Worm (Caenorhabditis elegans) whole organism, L2 larva: ENCODE measurements around the gene rfc-3.

ENCODE experiments used
- C34F6.9 ChIP-seq: fragments of 150-350 bp; optimal IDR thresholded peaks from 2 replicates; lab custom pipeline; 2014; ENCODE audit warnings: missing biosample characterization, missing genetic modification characterization
- F13H6.1 ChIP-seq: sonication (generic microtip); optimal IDR thresholded peaks from 2 replicates; lab custom pipeline; 2016; ENCODE audit warnings: missing genetic modification characterization, missing compliant biosample characterization
- R02D3.7 ChIP-seq: fragments of 150-350 bp; optimal IDR thresholded peaks from 2 replicates; lab custom pipeline; 2014; ENCODE audit warnings: missing biosample characterization, missing genetic modification characterization
- Y55F3AM.14 ChIP-seq: fragments of 200-800 bp; sonication (Bioruptor generic); optimal IDR thresholded peaks from 2 replicates; lab custom pipeline; 2018; ENCODE audit warnings: mild to moderate bottlenecking, missing genetic modification characterization, missing compliant biosample characterization
- ZK546.5 ChIP-seq: sonication (generic microtip); optimal IDR thresholded peaks from 2 replicates; lab custom pipeline; 2017; ENCODE audit warnings: missing biosample characterization, missing genetic modification characterization
- alr-1 ChIP-seq: fragments of 150-350 bp; optimal IDR thresholded peaks from 2 replicates; lab custom pipeline; 2014; ENCODE audit warnings: missing biosample characterization, missing genetic modification characterization
- aly-2 ChIP-seq: fragments of 150-350 bp; optimal IDR thresholded peaks from 2 replicates; lab custom pipeline; 2014; ENCODE audit warnings: missing biosample characterization, missing genetic modification characterization
- ama-1 ChIP-seq: fragments of 150-350 bp; optimal IDR thresholded peaks from 2 replicates; lab custom pipeline; 2018; ENCODE audit warnings: inconsistent platforms
- blmp-1 ChIP-seq: sonication (generic microtip); optimal IDR thresholded peaks from 2 replicates; lab custom pipeline; 2017; ENCODE audit warnings: missing genetic modification characterization, mild to moderate bottlenecking, missing compliant biosample characterization, antibody characterized with exemption, moderate library complexity; ENCODE audit not compliant: insufficient read depth
- ceh-16 ChIP-seq: fragments of 150-350 bp; optimal IDR thresholded peaks from 2 replicates; lab custom pipeline; 2014; ENCODE audit warnings: missing biosample characterization, missing genetic modification characterization
- ceh-82 ChIP-seq: fragments of 150-350 bp; optimal IDR thresholded peaks from 2 replicates; lab custom pipeline; 2014; ENCODE audit warnings: missing biosample characterization, missing genetic modification characterization
- crh-2 ChIP-seq: sonication (generic microtip); optimal IDR thresholded peaks from 2 replicates; lab custom pipeline; 2017; ENCODE audit warnings: missing biosample characterization, missing genetic modification characterization
- dmd-4 ChIP-seq: sonication (generic microtip); optimal IDR thresholded peaks from 2 replicates; lab custom pipeline; 2017; ENCODE audit warnings: missing biosample characterization, missing genetic modification characterization
- egl-27 ChIP-seq: sonication (generic microtip); optimal IDR thresholded peaks from 3 replicates; lab custom pipeline; 2017; ENCODE audit warnings: missing biosample characterization, missing genetic modification reagents, missing genetic modification characterization
- elt-1 ChIP-seq: fragments of 150-350 bp; optimal IDR thresholded peaks from 2 replicates; lab custom pipeline; 2014; ENCODE audit warnings: missing biosample characterization, missing genetic modification characterization
- elt-3 ChIP-seq: sonication (generic microtip); optimal IDR thresholded peaks from 2 replicates; lab custom pipeline; 2017; ENCODE audit warnings: missing biosample characterization, missing genetic modification characterization
- fos-1 ChIP-seq: fragments of 150-350 bp; optimal IDR thresholded peaks from 2 replicates; lab custom pipeline; 2014; ENCODE audit warnings: missing biosample characterization, missing genetic modification characterization
- gmeb-1 ChIP-seq: fragments of 150-350 bp; optimal IDR thresholded peaks from 2 replicates; lab custom pipeline; 2014; ENCODE audit warnings: missing biosample characterization, missing genetic modification characterization
- lin-11 ChIP-seq: fragments of 150-350 bp; sonication (generic microtip); optimal IDR thresholded peaks from 2 replicates; lab custom pipeline; 2014; ENCODE audit warnings: missing biosample characterization, missing genetic modification characterization, inconsistent platforms, mixed read lengths
- lin-13 ChIP-seq: fragments of 150-350 bp; optimal IDR thresholded peaks from 2 replicates; lab custom pipeline; 2014; ENCODE audit warnings: missing biosample characterization, missing genetic modification reagents, missing genetic modification characterization
- lin-39 ChIP-seq: fragments of 150-350 bp; optimal IDR thresholded peaks from 2 replicates; lab custom pipeline; 2014; ENCODE audit warnings: missing biosample characterization, missing genetic modification reagents, missing genetic modification characterization
- lsy-2 ChIP-seq, 2 experiments: fragments of 150-350 bp in 1 of 2; sonication (generic microtip) in 1 of 2; optimal IDR thresholded peaks; 2 replicates each; lab custom pipeline; 2014 to 2017; ENCODE audit warnings: missing biosample characterization in 2 of 2, missing genetic modification characterization in 2 of 2
- mab-5 ChIP-seq: fragments of 150-350 bp; optimal IDR thresholded peaks from 2 replicates; lab custom pipeline; 2014; ENCODE audit warnings: missing biosample characterization, missing genetic modification characterization
- mbf-1 ChIP-seq: sonication (generic microtip); optimal IDR thresholded peaks from 2 replicates; lab custom pipeline; 2017; ENCODE audit warnings: missing biosample characterization, missing genetic modification characterization
- mdl-1 ChIP-seq, 2 experiments: fragments of 150-350 bp in 1 of 2; sonication (generic microtip) in 1 of 2; optimal IDR thresholded peaks; 2 replicates each; lab custom pipeline; 2017; ENCODE audit warnings: missing biosample characterization in 2 of 2, missing genetic modification characterization in 2 of 2
- nhr-10 ChIP-seq: sonication (generic microtip); optimal IDR thresholded peaks from 2 replicates; lab custom pipeline; 2017; ENCODE audit warnings: missing biosample characterization, missing genetic modification characterization
- nhr-11 ChIP-seq: fragments of 150-350 bp; optimal IDR thresholded peaks from 2 replicates; lab custom pipeline; 2014; ENCODE audit warnings: missing biosample characterization, missing genetic modification characterization
- nhr-12 ChIP-seq: fragments of 150-350 bp; optimal IDR thresholded peaks from 2 replicates; lab custom pipeline; 2014; ENCODE audit warnings: missing biosample characterization, missing genetic modification characterization
- nhr-129 ChIP-seq: fragments of 150-350 bp; optimal IDR thresholded peaks from 2 replicates; lab custom pipeline; 2014; ENCODE audit warnings: missing biosample characterization, missing genetic modification characterization
- nhr-21 ChIP-seq: fragments of 150-350 bp; optimal IDR thresholded peaks from 2 replicates; lab custom pipeline; 2014; ENCODE audit warnings: missing biosample characterization, missing genetic modification characterization
- nhr-23 ChIP-seq: fragments of 150-350 bp; optimal IDR thresholded peaks from 2 replicates; lab custom pipeline; 2014; ENCODE audit warnings: missing biosample characterization, missing genetic modification reagents, missing genetic modification characterization
- nhr-237 ChIP-seq: fragments of 150-350 bp; optimal IDR thresholded peaks from 2 replicates; lab custom pipeline; 2014; ENCODE audit warnings: missing biosample characterization, missing genetic modification characterization
- nhr-25 ChIP-seq: fragments of 150-350 bp; sonication (generic microtip); optimal IDR thresholded peaks from 3 replicates; lab custom pipeline; 2014; ENCODE audit warnings: missing biosample characterization, missing genetic modification characterization
- nhr-6 ChIP-seq: fragments of 150-350 bp; optimal IDR thresholded peaks from 2 replicates; lab custom pipeline; 2014; ENCODE audit warnings: missing biosample characterization, missing genetic modification characterization
- nhr-77 ChIP-seq: fragments of 150-350 bp; optimal IDR thresholded peaks from 2 replicates; lab custom pipeline; 2014; ENCODE audit warnings: missing biosample characterization, missing genetic modification characterization
- peb-1 ChIP-seq: fragments of 150-350 bp; optimal IDR thresholded peaks from 2 replicates; lab custom pipeline; 2014; ENCODE audit warnings: missing biosample characterization, missing genetic modification characterization
- sem-4 ChIP-seq: fragments of 150-350 bp; optimal IDR thresholded peaks from 2 replicates; lab custom pipeline; 2014; ENCODE audit warnings: missing biosample characterization, missing genetic modification reagents, missing genetic modification characterization
- skn-1 ChIP-seq: sonication (generic microtip); optimal IDR thresholded peaks from 2 replicates; lab custom pipeline; 2017; ENCODE audit warnings: missing biosample characterization, missing genetic modification characterization
- sma-3 ChIP-seq: sonication (generic microtip); optimal IDR thresholded peaks from 2 replicates; lab custom pipeline; 2016; ENCODE audit warnings: missing genetic modification reagents, missing genetic modification characterization, missing compliant biosample characterization
- sma-9 ChIP-seq, 2 experiments: fragments of 150-350 bp in 1 of 2; sonication (generic microtip) in 1 of 2; optimal IDR thresholded peaks; 2 replicates each; lab custom pipeline; 2014 to 2016; ENCODE audit warnings: missing genetic modification characterization in 2 of 2, mild to moderate bottlenecking in 1 of 2, missing biosample characterization in 1 of 2, missing compliant biosample characterization in 1 of 2, missing genetic modification reagents in 1 of 2, moderate library complexity in 1 of 2
- snpc-4 ChIP-seq: fragments of 150-350 bp; optimal IDR thresholded peaks from 2 replicates; lab custom pipeline; 2014; ENCODE audit warnings: missing biosample characterization, missing genetic modification characterization
- unc-39 ChIP-seq: fragments of 150-350 bp; optimal IDR thresholded peaks from 2 replicates; lab custom pipeline; 2014; ENCODE audit warnings: missing biosample characterization, missing genetic modification characterization
- unc-55 ChIP-seq: fragments of 150-350 bp; sonication (generic microtip); optimal IDR thresholded peaks from 3 replicates; lab custom pipeline; 2014; ENCODE audit warnings: missing biosample characterization, missing genetic modification reagents, missing genetic modification characterization
- unc-62 ChIP-seq: fragments of 150-350 bp; optimal IDR thresholded peaks from 2 replicates; lab custom pipeline; 2014; ENCODE audit warnings: missing biosample characterization, missing genetic modification reagents, missing genetic modification characterization
- zag-1 ChIP-seq: fragments of 150-350 bp; optimal IDR thresholded peaks from 2 replicates; lab custom pipeline; 2014; ENCODE audit warnings: missing biosample characterization, missing genetic modification characterization
- ztf-1 ChIP-seq: fragments of 200-800 bp; sonication (Bioruptor generic); conservative IDR thresholded peaks from 2 replicates; pipeline ENCODE4 v1.3.6; 2022; ENCODE audit warnings: missing genetic modification characterization, missing compliant biosample characterization
- ztf-11 ChIP-seq: sonication (generic microtip); optimal IDR thresholded peaks from 2 replicates; lab custom pipeline; 2017; ENCODE audit warnings: missing biosample characterization, missing genetic modification characterization
- ztf-4 ChIP-seq: fragments of 150-350 bp; optimal IDR thresholded peaks from 2 replicates; lab custom pipeline; 2014; ENCODE audit warnings: missing biosample characterization, missing genetic modification characterization

Gene rfc-3

DNA sequence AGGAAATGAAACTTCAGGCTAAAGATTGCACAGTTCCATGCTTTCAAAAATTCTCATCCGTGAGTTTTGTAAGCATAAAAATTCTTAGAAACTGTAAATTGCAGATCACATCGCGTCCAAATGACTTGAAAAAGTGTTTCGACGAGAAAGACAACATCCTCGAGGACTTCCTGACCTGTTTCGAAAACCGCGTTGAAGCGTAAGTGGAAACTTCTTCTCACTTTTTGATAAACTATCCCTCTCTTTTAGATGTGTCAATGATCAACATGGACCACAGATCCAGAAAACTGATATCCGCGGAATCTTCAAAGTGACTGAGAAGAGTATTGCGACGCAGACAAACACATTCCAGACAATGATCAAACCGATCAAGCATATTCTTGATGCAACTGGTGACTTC is 14.7 kb upstream of the rfc-3 start:
- TF ChIP-seq ztf-1 (GFP tag; lab: Robert Waterston, UW) (no peak), nhr-129 (tag; lab: Kevin White, UChicago) (peak; percentile 19)

- TF ChIP-seq fos-1 (no peak), sem-4 (tag; lab: Kevin White, UChicago) (peak; percentile 10), nhr-129 (tag; lab: Kevin White, UChicago) (peak; percentile 38), nhr-25 (peak; percentile 19)
Observed at ce11 chrIV:13082106-13082505, 13.5 kb upstream of the rfc-3 start.

ce11 chrIV:13082836-13083763 is 12.5 kb upstream of the rfc-3 start:
- no peak for TF ChIP-seq R02D3.7 (tag; lab: Kevin White, UChicago)
- peak; percentile 12 for TF ChIP-seq nhr-6 (tag; lab: Kevin White, UChicago)
- no peak for TF ChIP-seq mab-5
- no peak for TF ChIP-seq peb-1 (tag; lab: Kevin White, UChicago)
- TF ChIP-seq ZK546.5 (tag; lab: Kevin White, UChicago), result no peak
- no peak for TF ChIP-seq skn-1 (tag; lab: Kevin White, UChicago)
- no peak for TF ChIP-seq sma-9 (GFP tag; optimal IDR thresholded peaks at IDR 0.05; lab: Kevin White, UChicago)
- no peak for TF ChIP-seq sma-9 (tag; optimal IDR thresholded peaks at IDR 0.05; lab: Kevin White, UChicago)
- no peak for TF ChIP-seq mdl-1 (tag; optimal IDR thresholded peaks at IDR 0.05; lab: Kevin White, UChicago)
- no peak for TF ChIP-seq nhr-129 (tag; lab: Kevin White, UChicago)
- no peak for TF ChIP-seq Y55F3AM.14 (GFP tag; lab: Kevin White, UChicago)
- TF ChIP-seq nhr-21 (tag; lab: Kevin White, UChicago), result no peak
- peak; percentile 92 for TF ChIP-seq nhr-25
- no peak for TF ChIP-seq sem-4 (tag; lab: Kevin White, UChicago)
- no peak for TF ChIP-seq ztf-11 (tag; lab: Kevin White, UChicago)
- TF ChIP-seq dmd-4 (tag; lab: Kevin White, UChicago), result no peak
- no peak for TF ChIP-seq ceh-82
- TF ChIP-seq nhr-23 (tag; lab: Kevin White, UChicago), result no peak
- TF ChIP-seq snpc-4 (tag; lab: Kevin White, UChicago), result no peak
- no peak for TF ChIP-seq blmp-1 (tag; lab: Kevin White, UChicago)
- TF ChIP-seq ztf-4, result peak; percentile 77
- TF ChIP-seq zag-1, result no peak
- no peak for TF ChIP-seq aly-2 (tag; lab: Kevin White, UChicago)
- TF ChIP-seq lin-13 (GFP tag; lab: Kevin White, UChicago), result no peak
- peak; percentile 17 for TF ChIP-seq F13H6.1
- no peak for TF ChIP-seq nhr-77 (tag; lab: Kevin White, UChicago)
- no peak for TF ChIP-seq gmeb-1 (tag; lab: Kevin White, UChicago)
- no peak for TF ChIP-seq fos-1
- no peak for TF ChIP-seq nhr-12 (tag; lab: Kevin White, UChicago)
- TF ChIP-seq elt-3, result no peak
- TF ChIP-seq nhr-237 (tag; lab: Kevin White, UChicago), result no peak
- TF ChIP-seq sma-3, result peak; percentile 66
- no peak for TF ChIP-seq ztf-1 (GFP tag; lab: Robert Waterston, UW)
- no peak for TF ChIP-seq crh-2
- no peak for TF ChIP-seq nhr-11 (tag; lab: Kevin White, UChicago)
- TF ChIP-seq ama-1 (lab: Kevin White, UChicago), result peak; percentile 22
- no peak for TF ChIP-seq alr-1 (tag; lab: Kevin White, UChicago)
- no peak for TF ChIP-seq mbf-1 (tag; lab: Kevin White, UChicago)
- no peak for TF ChIP-seq unc-39
- no peak for TF ChIP-seq lsy-2 (tag; optimal IDR thresholded peaks at IDR 0.05; lab: Kevin White, UChicago)
- no peak for TF ChIP-seq lin-39 (tag; lab: Kevin White, UChicago)
- no peak for TF ChIP-seq unc-55 (GFP tag; lab: Kevin White, UChicago)
- no peak for TF ChIP-seq elt-1 (tag; lab: Kevin White, UChicago)
- TF ChIP-seq unc-62 (GFP tag; lab: Kevin White, UChicago), result no peak
- TF ChIP-seq nhr-10, result no peak
- no peak for TF ChIP-seq egl-27
- no peak for TF ChIP-seq lin-11 (tag; lab: Kevin White, UChicago)
- TF ChIP-seq ceh-16 (tag; lab: Kevin White, UChicago), result no peak
- no peak for TF ChIP-seq C34F6.9
- TF ChIP-seq, all 48 proteins: peak for 6
